Worm (Caenorhabditis elegans) whole organism, L3 larva: ENCODE data around the gene C36C9.12.

Experiments used
- R02D3.7 ChIP-seq: fragments of 150-350 bp; optimal IDR thresholded peaks from 2 replicates; lab custom pipeline; 2014; ENCODE audit warnings: missing biosample characterization, missing genetic modification characterization
- aly-2 ChIP-seq: fragments of 150-350 bp; optimal IDR thresholded peaks from 2 replicates; lab custom pipeline; 2014; ENCODE audit warnings: missing biosample characterization, missing genetic modification characterization
- ceh-16 ChIP-seq: sonication (generic microtip); optimal IDR thresholded peaks from 2 replicates; lab custom pipeline; 2017; ENCODE audit warnings: missing biosample characterization, missing genetic modification characterization
- ceh-28 ChIP-seq: fragments of 150-350 bp; optimal IDR thresholded peaks from 2 replicates; lab custom pipeline; 2014; ENCODE audit warnings: missing biosample characterization, missing genetic modification reagents, missing genetic modification characterization
- ceh-9 ChIP-seq: sonication (generic microtip); optimal IDR thresholded peaks from 2 replicates; lab custom pipeline; 2018; ENCODE audit warnings: missing biosample characterization, missing genetic modification characterization
- daf-12 ChIP-seq: fragments of 150-350 bp; optimal IDR thresholded peaks from 2 replicates; lab custom pipeline; 2014; ENCODE audit warnings: missing biosample characterization, missing genetic modification reagents, missing genetic modification characterization
- egl-5 ChIP-seq: fragments of 150-350 bp; optimal IDR thresholded peaks from 2 replicates; lab custom pipeline; 2017; ENCODE audit warnings: missing biosample characterization, missing genetic modification reagents, missing genetic modification characterization, inconsistent platforms
- elt-2 ChIP-seq: sonication (generic microtip); optimal IDR thresholded peaks from 2 replicates; lab custom pipeline; 2016; ENCODE audit warnings: missing genetic modification reagents, mild to moderate bottlenecking, missing genetic modification characterization, missing compliant biosample characterization
- elt-3 ChIP-seq, 3 experiments: fragments of 150-350 bp in 1 of 3; sonication (generic microtip) in 2 of 3; optimal IDR thresholded peaks; 2 replicates in 2 of 3; 4 replicates in 1 of 3; lab custom pipeline; 2014 to 2017; ENCODE audit warnings: missing biosample characterization in 3 of 3, missing genetic modification characterization in 3 of 3
- eor-1 ChIP-seq, 2 experiments: fragments of 150-350 bp; optimal IDR thresholded peaks; 2 replicates each; lab custom pipeline; 2014 to 2018; ENCODE audit warnings: missing biosample characterization in 2 of 2, missing genetic modification characterization in 2 of 2
- fkh-10 ChIP-seq: sonication (generic microtip); optimal IDR thresholded peaks from 2 replicates; lab custom pipeline; 2017; ENCODE audit warnings: missing biosample characterization, missing genetic modification reagents, missing genetic modification characterization
- fkh-2 ChIP-seq: fragments of 150-350 bp; optimal IDR thresholded peaks from 2 replicates; lab custom pipeline; 2014; ENCODE audit warnings: missing biosample characterization, missing genetic modification reagents, missing genetic modification characterization
- hmg-11 ChIP-seq: sonication (generic microtip); optimal IDR thresholded peaks from 2 replicates; lab custom pipeline; 2016; ENCODE audit warnings: missing genetic modification characterization, missing compliant biosample characterization
- lin-15B ChIP-seq: fragments of 150-350 bp; optimal IDR thresholded peaks from 2 replicates; lab custom pipeline; 2014; ENCODE audit warnings: missing biosample characterization, missing genetic modification characterization
- lin-39 ChIP-seq: fragments of 150-350 bp; optimal IDR thresholded peaks from 2 replicates; lab custom pipeline; 2018; ENCODE audit warnings: missing biosample characterization, missing genetic modification reagents, missing genetic modification characterization
- lsy-12 ChIP-seq: sonication (generic microtip); optimal IDR thresholded peaks from 2 replicates; lab custom pipeline; 2016; ENCODE audit warnings: mild to moderate bottlenecking, missing genetic modification characterization, missing compliant biosample characterization
- mdl-1 ChIP-seq: fragments of 150-350 bp; optimal IDR thresholded peaks from 2 replicates; lab custom pipeline; 2014; ENCODE audit warnings: missing biosample characterization, missing genetic modification characterization
- nfya-1 ChIP-seq: sonication (generic microtip); optimal IDR thresholded peaks from 2 replicates; lab custom pipeline; 2017; ENCODE audit warnings: missing genetic modification characterization, mild to moderate bottlenecking, missing compliant biosample characterization, antibody characterized with exemption, moderate library complexity; ENCODE audit not compliant: insufficient read depth
- nhr-12 ChIP-seq: fragments of 150-350 bp; optimal IDR thresholded peaks from 2 replicates; lab custom pipeline; 2014; ENCODE audit warnings: missing biosample characterization, missing genetic modification characterization
- nhr-23 ChIP-seq: fragments of 150-350 bp; optimal IDR thresholded peaks from 2 replicates; lab custom pipeline; 2014; ENCODE audit warnings: missing biosample characterization, missing genetic modification reagents, missing genetic modification characterization
- nhr-237 ChIP-seq: fragments of 150-350 bp; optimal IDR thresholded peaks from 2 replicates; lab custom pipeline; 2014; ENCODE audit warnings: missing biosample characterization, missing genetic modification characterization
- nhr-25 ChIP-seq: sonication (generic microtip); optimal IDR thresholded peaks from 2 replicates; lab custom pipeline; 2017; ENCODE audit warnings: missing biosample characterization, missing genetic modification characterization
- nhr-28 ChIP-seq: fragments of 150-350 bp; optimal IDR thresholded peaks from 2 replicates; lab custom pipeline; 2014; ENCODE audit warnings: missing biosample characterization, missing genetic modification characterization
- nhr-43 ChIP-seq: sonication (generic microtip); optimal IDR thresholded peaks from 2 replicates; lab custom pipeline; 2016; ENCODE audit warnings: mild to moderate bottlenecking, missing genetic modification characterization, missing compliant biosample characterization; ENCODE audit not compliant: poor library complexity, severe bottlenecking
- nhr-67 ChIP-seq: fragments of 150-350 bp; optimal IDR thresholded peaks from 2 replicates; lab custom pipeline; 2014; ENCODE audit warnings: missing biosample characterization, missing genetic modification characterization
- nhr-76 ChIP-seq: fragments of 150-350 bp; sonication (generic microtip); optimal IDR thresholded peaks from 5 replicates; lab custom pipeline; 2014; ENCODE audit warnings: missing biosample characterization, missing genetic modification characterization
- pqm-1 ChIP-seq: fragments of 150-350 bp; optimal IDR thresholded peaks from 2 replicates; lab custom pipeline; 2017; ENCODE audit warnings: missing biosample characterization, missing genetic modification characterization, inconsistent platforms
- skn-1 ChIP-seq: fragments of 150-350 bp; optimal IDR thresholded peaks from 2 replicates; lab custom pipeline; 2014; ENCODE audit warnings: missing biosample characterization, missing genetic modification characterization
- snpc-4 ChIP-seq: fragments of 150-350 bp; optimal IDR thresholded peaks from 2 replicates; lab custom pipeline; 2014; ENCODE audit warnings: missing biosample characterization, missing genetic modification characterization
- tbx-2 ChIP-seq: sonication (generic microtip); optimal IDR thresholded peaks from 2 replicates; lab custom pipeline; 2016; ENCODE audit warnings: mild to moderate bottlenecking, missing genetic modification characterization, missing compliant biosample characterization
- unc-39 ChIP-seq: sonication (generic microtip); optimal IDR thresholded peaks from 4 replicates; lab custom pipeline; 2017; ENCODE audit warnings: missing biosample characterization, missing genetic modification characterization
- unc-62 ChIP-seq: fragments of 150-350 bp; sonication (generic microtip); optimal IDR thresholded peaks from 4 replicates; lab custom pipeline; 2014; ENCODE audit warnings: missing biosample characterization, missing genetic modification reagents, missing genetic modification characterization
- zag-1 ChIP-seq: fragments of 150-350 bp; optimal IDR thresholded peaks from 2 replicates; lab custom pipeline; 2014; ENCODE audit warnings: missing biosample characterization, missing genetic modification characterization
- ztf-11 ChIP-seq: fragments of 150-350 bp; optimal IDR thresholded peaks from 2 replicates; lab custom pipeline; 2014; ENCODE audit warnings: missing biosample characterization, missing genetic modification characterization
- ztf-4 ChIP-seq: fragments of 150-350 bp; optimal IDR thresholded peaks from 2 replicates; lab custom pipeline; 2014; ENCODE audit warnings: missing biosample characterization, missing genetic modification characterization

The C36C9.12 gene

DNA sequence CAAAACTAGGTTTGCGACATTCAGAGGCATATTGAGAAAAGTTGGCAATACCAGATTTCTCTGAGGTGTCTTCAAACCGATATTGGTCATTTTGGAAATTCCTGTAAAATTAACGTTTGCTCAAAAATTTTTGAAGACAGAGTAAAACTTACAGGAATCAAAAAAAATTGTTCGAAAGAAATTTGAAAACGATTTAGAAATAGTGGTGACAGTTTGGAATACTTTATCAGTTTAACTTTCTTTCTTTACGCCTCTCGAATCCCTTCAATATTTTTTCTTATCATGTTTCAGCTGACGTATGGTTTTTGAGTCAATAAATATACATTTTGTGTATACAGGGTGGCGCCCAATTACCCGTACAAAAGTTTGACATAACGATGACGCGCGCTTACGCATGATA is 28.6 kb upstream of the C36C9.12 start, which contains the start of gene fbxa-53:
Gene fbxa-53, minus strand, starts transcription at position 101 of the 400 bp plus-strand sequence.
- TF ChIP-seq ztf-4 (tag; lab: Kevin White, UChicago) (no peak), R02D3.7 (tag; lab: Kevin White, UChicago) (no peak), egl-5 (tag; lab: Kevin White, UChicago) (no peak), fkh-2 (tag; lab: Kevin White, UChicago) (no peak), tbx-2 (tag; lab: Kevin White, UChicago) (no peak), nhr-67 (tag; lab: Kevin White, UChicago) (no peak), nhr-28 (tag; lab: Kevin White, UChicago) (no peak), lin-39 (tag; lab: Kevin White, UChicago) (no peak)
- TF ChIP-seq, all 47 proteins: peak for 0

DNA sequence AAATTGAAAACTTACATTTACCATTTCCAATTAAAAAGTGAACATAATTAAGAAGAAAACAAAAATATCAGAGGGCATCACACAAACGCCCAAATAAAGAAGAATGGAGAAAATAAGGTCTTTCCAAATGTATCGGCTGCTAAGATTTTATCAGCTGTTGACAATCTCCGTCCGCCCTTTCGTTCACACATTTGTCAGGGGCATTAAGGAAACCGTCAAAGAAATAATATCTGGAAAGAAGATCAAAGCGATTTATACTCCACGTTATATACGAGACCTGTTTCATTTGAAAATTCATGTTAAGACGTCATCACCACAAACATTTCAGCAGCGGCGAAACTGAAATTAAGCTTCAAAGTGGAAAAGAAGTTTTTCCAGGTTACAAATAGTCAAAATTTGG is 22.6 kb upstream of the C36C9.12 start, which contains the start of gene fbxa-52:
Gene fbxa-52, minus strand, starts transcription at position 101 of the 400 bp plus-strand sequence.
- TF ChIP-seq fkh-2 (tag; lab: Kevin White, UChicago) (no peak), fkh-10 (GFP tag; lab: Kevin White, UChicago) (no peak), ztf-4 (tag; lab: Kevin White, UChicago) (no peak), nhr-12 (tag; lab: Kevin White, UChicago) (no peak), tbx-2 (tag; lab: Kevin White, UChicago) (no peak), unc-39 (no peak), nhr-25 (tag; lab: Kevin White, UChicago) (no peak), nfya-1 (tag; lab: Kevin White, UChicago) (no peak), snpc-4 (tag; lab: Kevin White, UChicago) (no peak), nhr-237 (tag; lab: Kevin White, UChicago) (no peak)
- TF ChIP-seq, all 47 proteins: peak for 0

DNA sequence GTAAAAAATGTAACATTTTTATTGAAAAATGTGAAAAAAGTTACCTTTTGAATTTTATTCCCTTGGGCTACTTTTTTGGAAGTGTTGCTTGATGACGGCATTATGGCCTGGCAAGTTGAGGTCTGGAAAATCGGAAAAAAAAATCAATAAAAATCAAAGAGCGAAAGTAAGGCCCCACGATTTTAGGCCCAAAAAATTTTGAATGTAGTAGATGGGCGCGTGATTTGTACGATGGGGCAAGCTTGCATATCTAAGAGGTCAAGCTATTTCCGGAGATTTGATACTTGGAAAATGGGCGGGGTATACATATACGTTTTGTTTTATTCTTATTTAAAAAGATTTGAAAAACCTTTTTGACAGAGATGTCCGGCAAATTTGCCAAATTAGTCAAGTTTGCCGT is 16.6 kb upstream of the C36C9.12 start, which contains the start of gene F07G6.5:
Gene F07G6.5, minus strand, starts transcription at position 101 of the 400 bp plus-strand sequence.
- TF ChIP-seq ztf-4 (tag; lab: Kevin White, UChicago) (no peak), nfya-1 (tag; lab: Kevin White, UChicago) (no peak), daf-12 (no peak), lin-15B (tag; lab: Kevin White, UChicago) (no peak), zag-1 (tag; lab: Kevin White, UChicago) (no peak), ceh-9 (tag; lab: Kevin White, UChicago) (no peak), elt-3 (tag; optimal IDR thresholded peaks at IDR 0.05; lab: Kevin White, UChicago) (no peak), eor-1 (tag; optimal IDR thresholded peaks at IDR 0.05; lab: Kevin White, UChicago) (no peak), lsy-12 (tag; lab: Kevin White, UChicago) (no peak), nhr-12 (tag; lab: Kevin White, UChicago) (no peak), ceh-28 (tag; lab: Kevin White, UChicago) (no peak), pqm-1 (tag; lab: Kevin White, UChicago) (no peak), nhr-23 (no peak), skn-1 (tag; lab: Kevin White, UChicago) (no peak), tbx-2 (tag; lab: Kevin White, UChicago) (no peak), elt-2 (tag; lab: Kevin White, UChicago) (no peak), aly-2 (tag; lab: Kevin White, UChicago) (no peak)

DNA sequence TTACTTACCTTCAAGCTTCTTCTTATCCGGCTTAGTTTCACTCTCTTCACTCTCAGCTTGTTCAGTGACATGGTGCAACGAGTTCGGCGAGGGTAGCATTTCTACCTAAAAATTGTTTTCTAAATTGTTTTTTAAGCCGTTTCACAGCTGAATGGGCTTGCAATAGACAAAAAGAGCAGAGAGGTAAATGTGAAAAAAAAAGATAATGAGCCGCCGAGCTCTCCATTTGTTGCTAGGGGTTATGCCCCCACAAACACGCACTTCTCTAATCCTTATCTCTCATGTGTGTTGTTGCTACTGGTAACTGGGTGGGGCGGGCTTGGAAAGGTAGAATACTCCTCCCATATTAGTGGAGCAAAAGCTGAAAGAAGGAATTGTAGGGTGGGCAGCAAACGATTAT is 13.9 kb upstream of the C36C9.12 start, which contains the start of gene C36C9.5:
Gene C36C9.5, minus strand, starts transcription at position 101 of the 400 bp plus-strand sequence.
- TF ChIP-seq pqm-1 (tag; lab: Kevin White, UChicago) (no peak), egl-5 (tag; lab: Kevin White, UChicago) (no peak), hmg-11 (tag; lab: Kevin White, UChicago) (no peak), eor-1 (tag; optimal IDR thresholded peaks at IDR 0.05; lab: Kevin White, UChicago) (no peak), R02D3.7 (tag; lab: Kevin White, UChicago) (no peak), nhr-76 (no peak), elt-2 (tag; lab: Kevin White, UChicago) (no peak), nhr-43 (no peak), aly-2 (tag; lab: Kevin White, UChicago) (no peak), ztf-11 (tag; lab: Kevin White, UChicago) (no peak), fkh-10 (GFP tag; lab: Kevin White, UChicago) (no peak)
- TF ChIP-seq, all 47 proteins: peak for 0

DNA sequence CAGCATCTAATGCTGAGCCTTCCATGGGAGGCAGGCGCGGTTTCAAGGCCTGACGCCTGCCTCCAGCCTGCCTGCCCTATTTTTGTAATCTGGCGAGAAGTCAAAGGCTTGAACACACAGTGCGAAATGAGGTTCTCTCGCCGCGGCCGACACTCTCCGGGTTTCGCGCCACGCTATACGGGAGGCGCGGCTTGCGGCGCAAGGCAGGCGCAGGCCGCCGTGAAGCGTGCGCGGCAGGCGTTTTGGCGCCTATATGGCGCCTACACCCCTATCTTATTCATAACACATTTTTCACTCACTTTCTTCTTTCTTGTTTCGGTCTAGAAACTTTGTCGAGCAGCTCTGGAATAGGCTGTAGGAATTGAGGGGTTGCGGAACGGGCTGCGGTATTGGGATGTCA is 13.2 kb upstream of the C36C9.12 start:
- TF ChIP-seq daf-12 (no peak), snpc-4 (tag; lab: Kevin White, UChicago) (no peak), elt-2 (tag; lab: Kevin White, UChicago) (no peak), unc-62 (GFP tag; lab: Kevin White, UChicago) (no peak), ztf-4 (tag; lab: Kevin White, UChicago) (no peak), hmg-11 (tag; lab: Kevin White, UChicago) (no peak), ceh-28 (tag; lab: Kevin White, UChicago) (no peak), ceh-16 (no peak), mdl-1 (tag; lab: Kevin White, UChicago) (no peak), nhr-12 (tag; lab: Kevin White, UChicago) (no peak)
- TF ChIP-seq, all 47 proteins: peak for 0
